Worm (Caenorhabditis elegans) whole organism, L1 larva: ENCODE measurements around the gene C16D9.9.

Source experiments
- C34B4.2 ChIP-seq: sonication (generic microtip); optimal IDR thresholded peaks from 2 replicates; lab custom pipeline; 2017; ENCODE audit warnings: mild to moderate bottlenecking, missing genetic modification characterization, missing compliant biosample characterization
- Y116A8C.19 ChIP-seq: sonication (generic microtip); optimal IDR thresholded peaks from 2 replicates; lab custom pipeline; 2016; ENCODE audit warnings: missing compliant biosample characterization, missing genetic modification characterization, borderline replicate concordance
- aly-2 ChIP-seq: fragments of 150-350 bp; optimal IDR thresholded peaks from 2 replicates; lab custom pipeline; 2014; ENCODE audit warnings: missing biosample characterization, missing genetic modification characterization
- blmp-1 ChIP-seq: fragments of 150-350 bp; optimal IDR thresholded peaks from 2 replicates; lab custom pipeline; 2014; ENCODE audit warnings: missing biosample characterization, missing genetic modification characterization
- ceh-8 ChIP-seq: fragments of 200-800 bp; sonication (Bioruptor generic); optimal IDR thresholded peaks from 2 replicates; lab custom pipeline; 2018; ENCODE audit warnings: mild to moderate bottlenecking, missing genetic modification characterization, moderate library complexity, missing compliant biosample characterization
- ceh-82 ChIP-seq, 3 experiments: fragments of 150-350 bp in 1 of 3; sonication (generic microtip) in 2 of 3; optimal IDR thresholded peaks; 2 replicates each; lab custom pipeline; 2014 to 2017; ENCODE audit warnings: missing biosample characterization in 3 of 3, missing genetic modification characterization in 3 of 3
- ces-1 ChIP-seq: fragments of 150-350 bp; optimal IDR thresholded peaks from 2 replicates; lab custom pipeline; 2014; ENCODE audit warnings: missing biosample characterization, missing genetic modification reagents, missing genetic modification characterization
- dpl-1 ChIP-seq, 3 experiments: fragments of 150-350 bp in 2 of 3; sonication (generic microtip) in 1 of 3; optimal IDR thresholded peaks; 2 replicates each; lab custom pipeline; 2014 to 2017; ENCODE audit warnings: missing biosample characterization in 3 of 3, missing genetic modification characterization in 3 of 3, missing genetic modification reagents in 3 of 3
- dsc-1 ChIP-seq: sonication (generic microtip); optimal IDR thresholded peaks from 2 replicates; lab custom pipeline; 2016; ENCODE audit warnings: mild to moderate bottlenecking, missing genetic modification characterization, missing compliant biosample characterization
- efl-1 ChIP-seq, 4 experiments: fragments of 150-350 bp; optimal IDR thresholded peaks in 3 of 4; peaks in 1 of 4; 1 replicate in 1 of 4; 2 replicates in 3 of 4; lab custom pipeline; 2014; ENCODE audit warnings: missing biosample characterization in 2 of 4, missing genetic modification characterization in 2 of 4, missing genetic modification reagents in 2 of 4
- efl-3 ChIP-seq: fragments of 200-800 bp; sonication (Bioruptor generic); optimal IDR thresholded peaks from 2 replicates; lab custom pipeline; 2018; ENCODE audit warnings: mild to moderate bottlenecking, missing genetic modification characterization, missing compliant biosample characterization
- elt-2 ChIP-seq: sonication (generic microtip); optimal IDR thresholded peaks from 2 replicates; lab custom pipeline; 2016; ENCODE audit warnings: missing genetic modification characterization, mild to moderate bottlenecking, inconsistent platforms, missing compliant biosample characterization, missing genetic modification reagents
- elt-3 ChIP-seq, 6 experiments: fragments of 150-350 bp in 1 of 6; sonication (generic microtip); optimal IDR thresholded peaks; 2 replicates each; lab custom pipeline; 2017 to 2018; ENCODE audit warnings: missing biosample characterization in 6 of 6, missing genetic modification characterization in 6 of 6, inconsistent platforms in 1 of 6
- fkh-10 ChIP-seq: sonication (generic microtip); optimal IDR thresholded peaks from 2 replicates; lab custom pipeline; 2017; ENCODE audit warnings: missing biosample characterization, missing genetic modification reagents, missing genetic modification characterization
- fos-1 ChIP-seq: fragments of 150-350 bp; optimal IDR thresholded peaks from 2 replicates; lab custom pipeline; 2014; ENCODE audit warnings: missing biosample characterization, missing genetic modification characterization
- grh-1 ChIP-seq: fragments of 200-800 bp; sonication (Bioruptor generic); IDR thresholded peaks from 2 replicates; pipeline ENCODE4 v1.3.6; 2022; ENCODE audit warnings: missing genetic modification reagents, missing genetic modification characterization, missing compliant biosample characterization
- hlh-4 ChIP-seq: sonication (generic microtip); optimal IDR thresholded peaks from 2 replicates; lab custom pipeline; 2016; ENCODE audit warnings: mild to moderate bottlenecking, missing genetic modification characterization, missing compliant biosample characterization
- isw-1 ChIP-seq: fragments of 200-800 bp; sonication (Bioruptor generic); IDR thresholded peaks from 2 replicates; pipeline ENCODE4 v1.3.6; 2022; ENCODE audit warnings: missing genetic modification characterization, missing compliant biosample characterization
- lin-35 ChIP-seq, 2 experiments: fragments of 150-350 bp; optimal IDR thresholded peaks; 2 replicates each; lab custom pipeline; 2014; ENCODE audit warnings: missing biosample characterization in 2 of 2, missing genetic modification characterization in 2 of 2, missing genetic modification reagents in 2 of 2
- lin-39 ChIP-seq: fragments of 150-350 bp; optimal IDR thresholded peaks from 2 replicates; lab custom pipeline; 2014; ENCODE audit warnings: missing biosample characterization, missing genetic modification reagents, missing genetic modification characterization
- mef-2 ChIP-seq: fragments of 150-350 bp; optimal IDR thresholded peaks from 2 replicates; lab custom pipeline; 2014; ENCODE audit warnings: missing biosample characterization, missing genetic modification characterization
- mep-1 ChIP-seq: fragments of 150-350 bp; optimal IDR thresholded peaks from 2 replicates; lab custom pipeline; 2014; ENCODE audit warnings: missing biosample characterization, missing genetic modification characterization
- nhr-20 ChIP-seq: sonication (generic microtip); optimal IDR thresholded peaks from 2 replicates; lab custom pipeline; 2016; ENCODE audit warnings: mild to moderate bottlenecking, missing genetic modification characterization, missing compliant biosample characterization
- nhr-237 ChIP-seq: fragments of 150-350 bp; optimal IDR thresholded peaks from 2 replicates; lab custom pipeline; 2014; ENCODE audit warnings: missing biosample characterization, missing genetic modification characterization
- nhr-47 ChIP-seq: sonication (generic microtip); optimal IDR thresholded peaks from 2 replicates; lab custom pipeline; 2016; ENCODE audit warnings: mild to moderate bottlenecking, missing genetic modification characterization, moderate library complexity, missing compliant biosample characterization
- nhr-71 ChIP-seq: sonication (generic microtip); optimal IDR thresholded peaks from 2 replicates; lab custom pipeline; 2016; ENCODE audit warnings: mild to moderate bottlenecking, missing genetic modification characterization, moderate library complexity, missing compliant biosample characterization
- nhr-84 ChIP-seq: sonication (generic microtip); optimal IDR thresholded peaks from 2 replicates; lab custom pipeline; 2017; ENCODE audit warnings: missing biosample characterization, missing genetic modification characterization
- nhr-85 ChIP-seq: sonication (generic microtip); peaks from one replicate; lab custom pipeline; 2016; ENCODE audit warnings: missing genetic modification characterization, inconsistent platforms, missing compliant biosample characterization
- nhr-90 ChIP-seq: sonication (generic microtip); optimal IDR thresholded peaks from 2 replicates; lab custom pipeline; 2016; ENCODE audit warnings: mild to moderate bottlenecking, missing genetic modification characterization, missing compliant biosample characterization; ENCODE audit not compliant: poor library complexity
- rnt-1 ChIP-seq: sonication (generic microtip); optimal IDR thresholded peaks from 2 replicates; lab custom pipeline; 2016; ENCODE audit warnings: mild to moderate bottlenecking, missing genetic modification characterization, moderate library complexity, missing compliant biosample characterization
- snu-23 ChIP-seq: sonication (generic microtip); optimal IDR thresholded peaks from 2 replicates; lab custom pipeline; 2016; ENCODE audit warnings: missing genetic modification characterization, missing compliant biosample characterization
- unc-86 ChIP-seq: sonication (generic microtip); optimal IDR thresholded peaks from 2 replicates; lab custom pipeline; 2016; ENCODE audit warnings: missing genetic modification characterization, missing compliant biosample characterization
- vab-15 ChIP-seq: sonication (generic microtip); optimal IDR thresholded peaks from 2 replicates; lab custom pipeline; 2017; ENCODE audit warnings: missing genotype, mild to moderate bottlenecking, missing genetic modification characterization, missing compliant biosample characterization
- zag-1 ChIP-seq: fragments of 150-350 bp; optimal IDR thresholded peaks from 2 replicates; lab custom pipeline; 2014; ENCODE audit warnings: missing biosample characterization, missing genetic modification characterization

Gene C16D9.9

DNA sequence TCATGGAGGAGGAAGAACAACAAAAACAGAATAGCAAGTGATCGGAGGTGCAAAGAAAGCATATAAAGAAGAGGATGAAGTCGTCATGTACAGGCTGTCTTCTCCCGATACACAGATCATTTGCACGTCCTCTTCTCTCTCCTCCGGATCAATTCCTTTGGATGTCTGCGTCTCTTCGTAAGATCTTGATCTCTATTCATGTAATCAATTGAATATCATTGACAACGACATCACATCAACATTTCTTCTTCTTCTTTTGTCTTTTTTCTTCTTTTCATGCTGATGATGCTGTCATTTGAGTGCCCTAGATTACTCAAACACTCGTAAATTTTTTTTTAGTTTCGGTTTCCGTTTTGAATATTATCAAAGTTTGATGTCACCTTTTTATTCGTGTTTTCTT is 25.8 kb upstream of the C16D9.9 start, which contains the start of gene rol-3:
rol-3 (minus strand) TSS at position 120 of the 400 bp plus-strand sequence.
- TF ChIP-seq rnt-1 (tag; lab: Kevin White, UChicago) (no peak), C34B4.2 (tag; lab: Kevin White, UChicago) (no peak), zag-1 (tag; lab: Kevin White, UChicago) (no peak), snu-23 (GFP tag; lab: Kevin White, UChicago) (peak; percentile 44), dpl-1 (GFP tag; optimal IDR thresholded peaks at IDR 0.05; lab: Kevin White, UChicago) (no peak), blmp-1 (peak; percentile 42), lin-35 (GFP tag; optimal IDR thresholded peaks at IDR 0.05; lab: Kevin White, UChicago) (peak in 1 of 2 experiments; percentile 23), grh-1 (GFP tag; lab: Robert Waterston, UW) (no peak), nhr-84 (tag; lab: Kevin White, UChicago) (no peak), Y116A8C.19 (tag; lab: Kevin White, UChicago) (no peak), nhr-85 (tag; lab: Kevin White, UChicago) (peak; percentile 63), nhr-20 (tag; lab: Kevin White, UChicago) (peak; percentile 16), unc-86 (tag; lab: Kevin White, UChicago) (no peak), hlh-4 (tag; lab: Kevin White, UChicago) (no peak), fos-1 (no peak), mep-1 (peak; percentile 9), efl-3 (GFP tag; lab: Kevin White, UChicago) (no peak), efl-1 (optimal IDR thresholded peaks at IDR 0.05; lab: Kevin White, UChicago) (no peak), efl-1 (GFP tag; optimal IDR thresholded peaks at IDR 0.05 in 1 of 2; lab: Kevin White, UChicago) (peak in 1 of 2 experiments; percentile 80), nhr-47 (tag; lab: Kevin White, UChicago) (no peak), ceh-82 (tag; optimal IDR thresholded peaks at IDR 0.05; lab: Kevin White, UChicago) (no peak), elt-3 (tag; optimal IDR thresholded peaks at IDR 0.05; lab: Kevin White, UChicago) (peak in 4 of 6 experiments; percentile 15 to 63 (median 26)), nhr-71 (peak; percentile 18), mef-2 (tag; lab: Kevin White, UChicago) (no peak)

- TF ChIP-seq nhr-90 (tag; lab: Kevin White, UChicago): no peak
- TF ChIP-seq efl-1 (optimal IDR thresholded peaks at IDR 0.05; lab: Kevin White, UChicago): no peak
- TF ChIP-seq efl-1 (GFP tag; optimal IDR thresholded peaks at IDR 0.05 in 1 of 2; lab: Kevin White, UChicago): no peak
- TF ChIP-seq rnt-1 (tag; lab: Kevin White, UChicago): no peak
- TF ChIP-seq ceh-8 (GFP tag; lab: Kevin White, UChicago): no peak
- no peak for TF ChIP-seq elt-3 (tag; optimal IDR thresholded peaks at IDR 0.05; lab: Kevin White, UChicago)
- TF ChIP-seq fos-1: no peak
- TF ChIP-seq vab-15 (tag; lab: Kevin White, UChicago): no peak
- no peak for TF ChIP-seq isw-1 (GFP tag; lab: Robert Waterston, UW)
- no peak for TF ChIP-seq lin-39 (tag; lab: Kevin White, UChicago)
- TF ChIP-seq dsc-1 (tag; lab: Kevin White, UChicago): no peak
- no peak for TF ChIP-seq ces-1
Observed at ce11 chrV:8239928-8240327, 24.1 kb upstream of the C16D9.9 start, which contains the start of gene C16D9.3. TSS of gene C16D9.3 (minus strand) at chrV:8240028.

DNA sequence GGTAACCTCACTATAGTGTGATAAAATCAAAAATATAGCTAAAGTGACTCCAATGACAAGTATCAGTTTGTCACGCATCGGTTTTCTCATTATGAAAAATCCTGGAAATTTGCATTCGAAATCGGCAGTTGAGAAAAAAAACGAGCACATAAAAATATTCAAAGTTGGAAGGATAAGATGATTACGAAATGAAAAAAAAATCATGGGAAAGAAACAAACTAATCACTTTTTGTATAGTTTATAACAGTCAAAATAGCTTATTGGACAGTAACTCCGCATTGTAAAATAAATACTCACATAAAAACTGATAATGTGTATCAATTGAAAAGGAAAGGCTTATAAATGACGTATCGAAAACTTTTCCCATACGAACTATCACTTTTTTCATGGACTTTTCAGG is 21.2 kb upstream of the C16D9.9 start, which contains the start of gene C16D9.4:
C16D9.4 (minus strand) TSS at position 101 of the 400 bp plus-strand sequence.
- TF ChIP-seq nhr-237 (tag; lab: Kevin White, UChicago) (no peak), snu-23 (GFP tag; lab: Kevin White, UChicago) (no peak), fkh-10 (no peak), aly-2 (tag; lab: Kevin White, UChicago) (no peak)

DNA sequence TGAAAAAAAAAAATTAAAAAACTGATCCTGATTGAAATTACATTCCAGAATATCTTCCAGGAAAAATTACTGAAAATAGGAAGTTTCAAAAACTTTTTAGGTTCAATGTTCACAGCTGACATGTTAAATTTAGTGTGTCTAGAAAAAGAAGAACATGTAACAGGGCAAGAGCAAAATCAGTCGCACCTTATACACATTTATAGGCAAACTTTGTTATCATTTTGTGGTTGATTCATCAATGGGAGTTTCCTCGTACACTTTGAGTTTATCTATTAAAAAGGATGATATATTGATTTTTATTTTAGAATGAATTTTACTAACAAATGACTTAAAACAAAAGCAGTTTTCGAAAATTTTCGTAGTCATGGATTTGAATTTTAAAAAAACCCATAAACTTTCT is 20.8 kb upstream of the C16D9.9 start:
- TF ChIP-seq unc-86 (tag; lab: Kevin White, UChicago): no peak
- TF ChIP-seq elt-2 (tag; lab: Kevin White, UChicago): peak; percentile 45
